Fruit fly (Drosophila melanogaster) whole organism, embryonic: Measurements from ENCODE around the gene Ant2.

Experiments
- Abd-B ChIP-seq: fragments of 200-800 bp; sonication (Bioruptor generic); optimal IDR thresholded peaks from 2 replicates; lab custom pipeline; 2018; ENCODE audit warnings: missing biosample characterization, mild to moderate bottlenecking, missing genetic modification characterization, moderate library complexity
- B-H1 ChIP-seq: fragments of 200-800 bp; sonication (Bioruptor generic); IDR thresholded peaks from 3 replicates; pipeline ENCODE4 v1.3.6; 2022; ENCODE audit warnings: missing biosample characterization, missing genetic modification characterization
- Bgb ChIP-seq: fragments of 200-800 bp; sonication (Bioruptor generic); IDR thresholded peaks from 2 replicates; pipeline ENCODE4 v1.3.6; 2022; ENCODE audit warnings: missing biosample characterization, missing genetic modification characterization; ENCODE audit not compliant: partially characterized antibody
- BtbVII ChIP-seq: fragments of 200-800 bp; sonication (Bioruptor generic); optimal IDR thresholded peaks from 3 replicates; lab custom pipeline; 2017; ENCODE audit warnings: missing biosample characterization, mild to moderate bottlenecking, missing genetic modification characterization
- CG10147 ChIP-seq: fragments of 200-800 bp; sonication (Bioruptor generic); optimal IDR thresholded peaks from 2 replicates; lab custom pipeline; 2019; ENCODE audit warnings: missing biosample characterization, mild to moderate bottlenecking, missing genetic modification characterization, moderate library complexity
- CG12104 ChIP-seq: fragments of 200-800 bp; sonication (Bioruptor generic); optimal IDR thresholded peaks from 3 replicates; lab custom pipeline; 2016; ENCODE audit warnings: missing biosample characterization, missing genetic modification characterization
- CG14050 ChIP-seq: fragments of 200-800 bp; sonication (Bioruptor generic); IDR thresholded peaks from 3 replicates; pipeline ENCODE4 v1.3.6; 2022; ENCODE audit warnings: missing biosample characterization, missing genetic modification characterization
- CG15073 ChIP-seq: fragments of 200-800 bp; sonication (Bioruptor generic); optimal IDR thresholded peaks from 2 replicates; lab custom pipeline; 2016; ENCODE audit warnings: missing biosample characterization, missing genetic modification characterization
- CG1529 ChIP-seq: fragments of 200-800 bp; sonication (Bioruptor generic); optimal IDR thresholded peaks from 3 replicates; lab custom pipeline; 2018; ENCODE audit warnings: missing biosample characterization, missing genetic modification characterization
- CG15479 ChIP-seq: fragments of 200-800 bp; sonication (Bioruptor generic); optimal IDR thresholded peaks from 3 replicates; lab custom pipeline; 2019; ENCODE audit warnings: missing biosample characterization, mild to moderate bottlenecking, missing genetic modification characterization, moderate library complexity
- CG1603 ChIP-seq: fragments of 200-800 bp; sonication (Bioruptor generic); optimal IDR thresholded peaks from 2 replicates; lab custom pipeline; 2019; ENCODE audit warnings: missing biosample characterization, mild to moderate bottlenecking, missing genetic modification characterization, moderate library complexity
- CG17328 ChIP-seq: fragments of 200-800 bp; sonication (Bioruptor generic); IDR thresholded peaks from 2 replicates; pipeline ENCODE4 v1.3.6; 2022; ENCODE audit warnings: missing biosample characterization, missing genetic modification characterization
- CG17361 ChIP-seq: fragments of 200-800 bp; sonication (Bioruptor generic); IDR thresholded peaks from 3 replicates; pipeline ENCODE4 v1.3.6; 2022; ENCODE audit warnings: missing biosample characterization, missing genetic modification characterization
- CG18011 ChIP-seq: fragments of 200-800 bp; sonication (Bioruptor generic); optimal IDR thresholded peaks from 2 replicates; lab custom pipeline; 2017; ENCODE audit warnings: missing biosample characterization, missing genetic modification characterization, mild to moderate bottlenecking, moderate library complexity, missing genotype
- CG2129 ChIP-seq: fragments of 200-800 bp; sonication (Bioruptor generic); IDR thresholded peaks from 2 replicates; pipeline ENCODE4 v1.3.6; 2022; ENCODE audit warnings: missing biosample characterization, missing genetic modification characterization; ENCODE audit not compliant: partially characterized antibody
- CG2202 ChIP-seq: fragments of 200-800 bp; sonication (Bioruptor generic); optimal IDR thresholded peaks from 2 replicates; lab custom pipeline; 2018; ENCODE audit warnings: missing biosample characterization, mild to moderate bottlenecking, missing genetic modification characterization
- CG30020 ChIP-seq: fragments of 200-800 bp; optimal IDR thresholded peaks from 2 replicates; lab custom pipeline; 2019; ENCODE audit warnings: missing biosample characterization, mild to moderate bottlenecking, missing genetic modification characterization, moderate library complexity
- CG32532 ChIP-seq: fragments of 200-800 bp; sonication (Bioruptor generic); IDR thresholded peaks from 2 replicates; pipeline ENCODE4 v1.3.6; 2022; ENCODE audit warnings: missing biosample characterization, missing genetic modification characterization
- CG33213 ChIP-seq: fragments of 200-800 bp; sonication (Bioruptor generic); optimal IDR thresholded peaks from 3 replicates; lab custom pipeline; 2016; ENCODE audit warnings: missing biosample characterization, missing genetic modification characterization
- CG3995 ChIP-seq: fragments of 200-800 bp; sonication (Bioruptor generic); optimal IDR thresholded peaks from 3 replicates; lab custom pipeline; 2016; ENCODE audit warnings: missing biosample characterization, missing genetic modification characterization
- CG4282 ChIP-seq: fragments of 200-800 bp; sonication (Bioruptor generic); optimal IDR thresholded peaks from 2 replicates; lab custom pipeline; 2016; ENCODE audit warnings: missing biosample characterization, missing genetic modification characterization
- CG4854 ChIP-seq: fragments of 200-800 bp; sonication (Bioruptor generic); optimal IDR thresholded peaks from 2 replicates; lab custom pipeline; 2016; ENCODE audit warnings: missing biosample characterization, missing genetic modification characterization, inconsistent platforms
- CG7987 ChIP-seq: fragments of 200-800 bp; sonication (Bioruptor generic); optimal IDR thresholded peaks from 2 replicates; lab custom pipeline; 2018; ENCODE audit warnings: missing biosample characterization, mild to moderate bottlenecking, missing genetic modification characterization, moderate library complexity
- CG8281 ChIP-seq: fragments of 200-800 bp; sonication (Bioruptor generic); optimal IDR thresholded peaks from 2 replicates; lab custom pipeline; 2018; ENCODE audit warnings: missing biosample characterization, mild to moderate bottlenecking, missing genetic modification characterization, moderate library complexity
- CG8290 ChIP-seq, 3 experiments: fragments of 200-800 bp; sonication (Bioruptor generic); optimal IDR thresholded peaks; 2 replicates each; lab custom pipeline; 2016 to 2019; ENCODE audit warnings: missing biosample characterization in 3 of 3, missing genetic modification characterization in 3 of 3, mild to moderate bottlenecking in 2 of 3, moderate library complexity in 1 of 3
- CG8478 ChIP-seq: fragments of >200 bp; optimal IDR thresholded peaks from 2 replicates; lab custom pipeline; 2018
- Dp ChIP-seq: fragments of 200-800 bp; sonication (Bioruptor generic); optimal IDR thresholded peaks from 2 replicates; lab custom pipeline; 2018; ENCODE audit warnings: missing biosample characterization, mild to moderate bottlenecking, missing genetic modification characterization, moderate library complexity
- E2f2 ChIP-seq: fragments of 200-800 bp; sonication (Bioruptor generic); IDR thresholded peaks from 2 replicates; pipeline ENCODE4 v1.3.6; 2022; ENCODE audit warnings: missing biosample characterization, missing genetic modification characterization
- GATAe ChIP-seq: fragments of 200-800 bp; sonication (Bioruptor generic); conservative IDR thresholded peaks from 2 replicates; pipeline ENCODE4 v1.3.6; 2022; ENCODE audit warnings: missing biosample characterization, missing genetic modification characterization
- HLH3B ChIP-seq: fragments of 200-800 bp; sonication (Bioruptor generic); IDR thresholded peaks from 2 replicates; pipeline ENCODE4 v1.3.6; 2022; ENCODE audit warnings: missing biosample characterization, missing genetic modification characterization
- HLHmδ ChIP-seq: fragments of 200-800 bp; sonication (Bioruptor generic); optimal IDR thresholded peaks from 2 replicates; lab custom pipeline; 2018; ENCODE audit warnings: missing biosample characterization, mild to moderate bottlenecking, missing genetic modification characterization, moderate library complexity
- Hmr ChIP-seq: fragments of 200-800 bp; sonication (Bioruptor generic); optimal IDR thresholded peaks from 3 replicates; lab custom pipeline; 2017; ENCODE audit warnings: mild to moderate bottlenecking, missing biosample characterization, missing genetic modification reagents, missing genetic modification characterization
- Mad ChIP-seq: fragments of 200-800 bp; sonication (Bioruptor generic); optimal IDR thresholded peaks from 2 replicates; lab custom pipeline; 2016; ENCODE audit warnings: missing biosample characterization, missing genetic modification characterization
- Myb ChIP-seq: fragments of 200-800 bp; sonication (Bioruptor generic); optimal IDR thresholded peaks from 2 replicates; lab custom pipeline; 2016; ENCODE audit warnings: missing biosample characterization, missing genetic modification characterization
- NC2β ChIP-seq: fragments of 200-800 bp; sonication (Bioruptor generic); optimal IDR thresholded peaks from 2 replicates; lab custom pipeline; 2016; ENCODE audit warnings: missing biosample characterization, missing genetic modification characterization
- Trl ChIP-seq, 3 experiments: fragments of >200 bp in 2 of 3; fragments of 200-800 bp in 1 of 3; sonication (Bioruptor generic) in 1 of 3; optimal IDR thresholded peaks; 2 replicates in 1 of 3; 3 replicates in 2 of 3; lab custom pipeline; 2016 to 2017; ENCODE audit warnings: missing biosample characterization in 1 of 3, missing genetic modification characterization in 1 of 3
- Xbp1 ChIP-seq: fragments of 200-800 bp; sonication (Bioruptor generic); optimal IDR thresholded peaks from 3 replicates; lab custom pipeline; 2016; ENCODE audit warnings: missing biosample characterization, mild to moderate bottlenecking, missing genetic modification characterization
- br ChIP-seq: fragments of >200 bp; optimal IDR thresholded peaks from 2 replicates; lab custom pipeline; 2017
- caup ChIP-seq: fragments of 200-800 bp; sonication (Bioruptor generic); optimal IDR thresholded peaks from 3 replicates; lab custom pipeline; 2017; ENCODE audit warnings: missing biosample characterization, mild to moderate bottlenecking, missing genetic modification characterization, moderate library complexity; ENCODE audit not compliant: severe bottlenecking
- fd3F ChIP-seq: fragments of 200-800 bp; sonication (Bioruptor generic); optimal IDR thresholded peaks from 2 replicates; lab custom pipeline; 2018; ENCODE audit warnings: missing biosample characterization, mild to moderate bottlenecking, missing genetic modification characterization, moderate library complexity
- fru ChIP-seq: fragments of >200 bp; optimal IDR thresholded peaks from 2 replicates; lab custom pipeline; 2017
- jing ChIP-seq: fragments of 200-800 bp; sonication (Bioruptor generic); optimal IDR thresholded peaks from 2 replicates; lab custom pipeline; 2018; ENCODE audit warnings: missing biosample characterization, mild to moderate bottlenecking, missing genetic modification characterization
- klu ChIP-seq: fragments of 200-800 bp; sonication (Bioruptor generic); IDR thresholded peaks from 2 replicates; pipeline ENCODE4 v1.3.6; 2022; ENCODE audit warnings: missing biosample characterization, missing genetic modification characterization
- knrl ChIP-seq: fragments of 200-800 bp; sonication (Bioruptor generic); IDR thresholded peaks from 3 replicates; pipeline ENCODE4 v1.3.6; 2022; ENCODE audit warnings: missing biosample characterization, missing genetic modification characterization; ENCODE audit not compliant: partially characterized antibody
- lola ChIP-seq, 3 experiments: fragments of >200 bp in 2 of 3; fragments of 200-800 bp in 1 of 3; sonication (Bioruptor generic) in 1 of 3; optimal IDR thresholded peaks; 2 replicates each; lab custom pipeline; 2017 to 2019; ENCODE audit warnings: missing biosample characterization in 3 of 3, missing genetic modification characterization in 3 of 3, mild to moderate bottlenecking in 1 of 3, moderate library complexity in 1 of 3
- mam ChIP-seq: fragments of 200-800 bp; sonication (Bioruptor generic); optimal IDR thresholded peaks from 3 replicates; lab custom pipeline; 2016; ENCODE audit warnings: missing biosample characterization, missing genetic modification characterization
- p53 ChIP-seq: fragments of 200-800 bp; sonication (Bioruptor generic); optimal IDR thresholded peaks from 2 replicates; lab custom pipeline; 2016; ENCODE audit warnings: missing biosample characterization, missing genetic modification characterization
- sim ChIP-seq: fragments of 200-800 bp; sonication (Bioruptor generic); IDR thresholded peaks from 2 replicates; pipeline ENCODE4 v1.3.6; 2022; ENCODE audit warnings: missing biosample characterization, missing genetic modification characterization
- sob ChIP-seq: fragments of 200-800 bp; sonication (Bioruptor generic); IDR thresholded peaks from 2 replicates; pipeline ENCODE4 v1.3.6; 2022; ENCODE audit warnings: missing biosample characterization, missing genetic modification characterization
- stwl ChIP-seq: fragments of 200-800 bp; sonication (Bioruptor generic); optimal IDR thresholded peaks from 3 replicates; lab custom pipeline; 2018; ENCODE audit warnings: missing biosample characterization, mild to moderate bottlenecking, missing genetic modification characterization, moderate library complexity

Ant2 gene

dm6 chrX:10764206-10764605, 22.5 kb downstream of the Ant2 start, which contains the start of gene Tango5 (continued):
- TF ChIP-seq caup (no peak), knrl (GFP tag; lab: Robert Waterston, UW) (peak; percentile 67), CG4282 (GFP tag; lab: Kevin White, UChicago) (no peak), CG15073 (GFP tag; lab: Kevin White, UChicago) (no peak), mam (no peak), fd3F (GFP tag; lab: Kevin White, UChicago) (no peak), Myb (GFP tag; lab: Kevin White, UChicago) (peak; percentile 63), Bgb (GFP tag; lab: Robert Waterston, UW) (peak; percentile 64), Dp (peak; percentile 98), Xbp1 (GFP tag; lab: Kevin White, UChicago) (no peak), GATAe (peak; percentile 57; the same call in 1 of the 2 replicates), CG32532 (GFP tag; lab: Robert Waterston, UW) (no peak), CG17328 (GFP tag; lab: Robert Waterston, UW) (no peak), CG33213 (peak; percentile 58), sim (GFP tag; lab: Robert Waterston, UW) (no peak), CG2129 (GFP tag; lab: Robert Waterston, UW) (0 out of 2 replicates have a peak, but pooled peaks have one; percentile 25), HLHmδ (GFP tag; lab: Kevin White, UChicago) (no peak), E2f2 (GFP tag; lab: Robert Waterston, UW) (peak; percentile 99), fru (lab: Kevin White, UChicago) (no peak), CG7987 (GFP tag; lab: Kevin White, UChicago) (no peak), CG10147 (peak; percentile 31), CG8478 (peak; percentile 75), BtbVII (GFP tag; lab: Kevin White, UChicago) (no peak), Hmr (peak; percentile 45), CG17361 (GFP tag; lab: Robert Waterston, UW) (peak; percentile 38; the same call in 1 of the 3 replicates), B-H1 (GFP tag; lab: Robert Waterston, UW) (no peak), sob (GFP tag; lab: Robert Waterston, UW) (no peak), Abd-B (GFP tag; lab: Kevin White, UChicago) (peak; percentile 71), HLH3B (no peak), CG18011 (GFP tag; lab: Kevin White, UChicago) (no peak), CG14050 (GFP tag; lab: Robert Waterston, UW) (no peak), br (lab: Kevin White, UChicago) (no peak), lola (GFP tag; optimal IDR thresholded peaks at IDR 0.05; lab: Kevin White, UChicago) (no peak), CG1529 (no peak), CG8281 (tag; lab: Kevin White, UChicago) (no peak), CG3995 (GFP tag; lab: Kevin White, UChicago) (peak; percentile 45), CG4854 (GFP tag; lab: Kevin White, UChicago) (no peak), CG1603 (tag; lab: Kevin White, UChicago) (peak; percentile 83), Mad (GFP tag; lab: Kevin White, UChicago) (no peak), CG12104 (GFP tag; lab: Kevin White, UChicago) (peak; percentile 13), klu (GFP tag; lab: Robert Waterston, UW) (no peak), CG8290 (GFP tag; optimal IDR thresholded peaks at IDR 0.05; lab: Kevin White, UChicago) (no peak), CG8290 (tag; optimal IDR thresholded peaks at IDR 0.05; lab: Kevin White, UChicago) (peak in 1 of 2 experiments; percentile 47), NC2β (GFP tag; lab: Kevin White, UChicago) (peak; percentile 24), CG2202 (tag; lab: Kevin White, UChicago) (no peak), jing (GFP tag; lab: Kevin White, UChicago) (no peak), CG30020 (peak; percentile 33), Trl (optimal IDR thresholded peaks at IDR 0.05; lab: Kevin White, UChicago) (peak in 1 of 2 experiments; percentile 6), Trl (GFP tag; optimal IDR thresholded peaks at IDR 0.05; lab: Kevin White, UChicago) (peak; percentile 31), p53 (GFP tag; lab: Kevin White, UChicago) (peak; percentile 11), stwl (tag; lab: Kevin White, UChicago) (peak; percentile 84), CG15479 (no peak)
